Fruit fly (Drosophila melanogaster) whole organism, embryonic: ENCODE measurements around the gene Calr.

Source experiments
- CG10366 ChIP-seq: fragments of 200-800 bp; sonication (Bioruptor generic); IDR thresholded peaks from 2 replicates; pipeline ENCODE4 v1.3.6; 2022; ENCODE audit warnings: missing biosample characterization, missing genetic modification characterization
- CG12155 ChIP-seq: fragments of 200-800 bp; sonication (Bioruptor generic); optimal IDR thresholded peaks from 3 replicates; lab custom pipeline; 2016; ENCODE audit warnings: missing biosample characterization, missing genetic modification characterization
- CG12299 ChIP-seq: fragments of 200-800 bp; sonication (Bioruptor generic); optimal IDR thresholded peaks from 2 replicates; lab custom pipeline; 2018; ENCODE audit warnings: missing biosample characterization, mild to moderate bottlenecking, missing genetic modification characterization
- CG1233 ChIP-seq: fragments of 200-800 bp; sonication (Bioruptor generic); optimal IDR thresholded peaks from 4 replicates; lab custom pipeline; 2018; ENCODE audit warnings: missing biosample characterization, mild to moderate bottlenecking, missing genetic modification characterization
- CG12659 ChIP-seq: fragments of 200-800 bp; sonication (Bioruptor generic); optimal IDR thresholded peaks from 3 replicates; lab custom pipeline; 2017; ENCODE audit warnings: mild to moderate bottlenecking, missing biosample characterization, missing genetic modification reagents, missing genetic modification characterization
- CG12769 ChIP-seq: fragments of 200-800 bp; sonication (Bioruptor generic); optimal IDR thresholded peaks from 2 replicates; lab custom pipeline; 2019; ENCODE audit warnings: missing biosample characterization, mild to moderate bottlenecking, missing genetic modification characterization, moderate library complexity
- CG13424 ChIP-seq: fragments of 200-800 bp; sonication (Bioruptor generic); optimal IDR thresholded peaks from 2 replicates; lab custom pipeline; 2019; ENCODE audit warnings: missing biosample characterization, mild to moderate bottlenecking, missing genetic modification characterization, moderate library complexity
- CG13894 ChIP-seq: fragments of 200-800 bp; sonication (Bioruptor generic); optimal IDR thresholded peaks from 3 replicates; lab custom pipeline; 2018; ENCODE audit warnings: missing biosample characterization, mild to moderate bottlenecking, missing genetic modification characterization, moderate library complexity
- CG14710 ChIP-seq: fragments of 200-800 bp; sonication (Bioruptor generic); optimal IDR thresholded peaks from 3 replicates; lab custom pipeline; 2019; ENCODE audit warnings: missing biosample characterization, mild to moderate bottlenecking, missing genetic modification characterization, moderate library complexity
- CG15479 ChIP-seq: fragments of 200-800 bp; sonication (Bioruptor generic); optimal IDR thresholded peaks from 3 replicates; lab custom pipeline; 2019; ENCODE audit warnings: missing biosample characterization, mild to moderate bottlenecking, missing genetic modification characterization, moderate library complexity
- CG16779 ChIP-seq: fragments of 200-800 bp; sonication (Bioruptor generic); IDR thresholded peaks from 2 replicates; pipeline ENCODE4 v1.3.6; 2022; ENCODE audit warnings: missing biosample characterization, missing genetic modification characterization
- CG1792 ChIP-seq: fragments of 200-800 bp; sonication (Bioruptor generic); optimal IDR thresholded peaks from 2 replicates; lab custom pipeline; 2016; ENCODE audit warnings: missing biosample characterization, missing genetic modification characterization
- CG2120 ChIP-seq: fragments of 200-800 bp; sonication (Bioruptor generic); optimal IDR thresholded peaks from 3 replicates; lab custom pipeline; 2016; ENCODE audit warnings: missing biosample characterization, missing genetic modification characterization
- CG2678 ChIP-seq: fragments of 200-800 bp; sonication (Bioruptor generic); optimal IDR thresholded peaks from 3 replicates; lab custom pipeline; 2019; ENCODE audit warnings: missing biosample characterization, mild to moderate bottlenecking, missing genetic modification characterization, moderate library complexity
- CG30403 ChIP-seq: fragments of 200-800 bp; sonication (Bioruptor generic); optimal IDR thresholded peaks from 3 replicates; lab custom pipeline; 2016; ENCODE audit warnings: missing biosample characterization, missing genetic modification characterization
- CG4328 ChIP-seq: fragments of 200-800 bp; sonication (Bioruptor generic); optimal IDR thresholded peaks from 3 replicates; lab custom pipeline; 2017; ENCODE audit warnings: missing biosample characterization, missing genetic modification reagents, missing genetic modification characterization
- CG4730 ChIP-seq: fragments of 200-800 bp; sonication (Bioruptor generic); IDR thresholded peaks from 2 replicates; pipeline ENCODE4 v1.3.6; 2022; ENCODE audit warnings: missing biosample characterization, missing genetic modification characterization
- CG6683 ChIP-seq: fragments of 200-800 bp; sonication (Bioruptor generic); optimal IDR thresholded peaks from 2 replicates; lab custom pipeline; 2017; ENCODE audit warnings: missing biosample characterization, mild to moderate bottlenecking, missing genetic modification characterization, missing genetic modification reagents
- CG6765 ChIP-seq: fragments of 200-800 bp; sonication (Bioruptor generic); optimal IDR thresholded peaks from 3 replicates; lab custom pipeline; 2017; ENCODE audit warnings: missing biosample characterization, mild to moderate bottlenecking, missing genetic modification characterization
- CG9609 ChIP-seq: fragments of 200-800 bp; sonication (Bioruptor generic); optimal IDR thresholded peaks from 3 replicates; lab custom pipeline; 2016; ENCODE audit warnings: missing biosample characterization, missing genetic modification characterization
- CkIIα-i1 ChIP-seq: fragments of 200-800 bp; sonication (Bioruptor generic); IDR thresholded peaks from 2 replicates; pipeline ENCODE4 v1.3.6; 2022; ENCODE audit warnings: missing biosample characterization, missing genetic modification characterization
- Gsc ChIP-seq: fragments of 200-800 bp; sonication (Bioruptor generic); IDR thresholded peaks from 2 replicates; pipeline ENCODE4 v1.3.6; 2022; ENCODE audit warnings: missing biosample characterization, missing genetic modification characterization
- H2.0 ChIP-seq: fragments of 200-800 bp; sonication (Bioruptor generic); IDR thresholded peaks from 2 replicates; pipeline ENCODE4 v1.3.6; 2022; ENCODE audit warnings: missing biosample characterization, missing genetic modification characterization
- HLH54F ChIP-seq: fragments of 200-800 bp; sonication (Bioruptor generic); optimal IDR thresholded peaks from 3 replicates; lab custom pipeline; 2016; ENCODE audit warnings: missing biosample characterization, missing genetic modification characterization
- Hr51 ChIP-seq, 2 experiments: fragments of 200-800 bp; sonication (Bioruptor generic); optimal IDR thresholded peaks; 2 replicates in 1 of 2; 3 replicates in 1 of 2; lab custom pipeline; 2016 to 2018; ENCODE audit warnings: missing biosample characterization in 2 of 2, missing genetic modification characterization in 2 of 2, mild to moderate bottlenecking in 1 of 2, moderate library complexity in 1 of 2
- Max ChIP-seq: fragments of 200-800 bp; sonication (Bioruptor generic); optimal IDR thresholded peaks from 2 replicates; lab custom pipeline; 2016; ENCODE audit warnings: missing biosample characterization, mild to moderate bottlenecking, missing genetic modification characterization
- Meics ChIP-seq: fragments of 200-800 bp; sonication (Bioruptor generic); optimal IDR thresholded peaks from 2 replicates; lab custom pipeline; 2017; ENCODE audit warnings: missing biosample characterization, mild to moderate bottlenecking, missing genetic modification characterization
- Myb ChIP-seq: fragments of 200-800 bp; sonication (Bioruptor generic); optimal IDR thresholded peaks from 2 replicates; lab custom pipeline; 2016; ENCODE audit warnings: missing biosample characterization, missing genetic modification characterization
- NC2β ChIP-seq: fragments of 200-800 bp; sonication (Bioruptor generic); optimal IDR thresholded peaks from 2 replicates; lab custom pipeline; 2016; ENCODE audit warnings: missing biosample characterization, missing genetic modification characterization
- Ptx1 ChIP-seq: fragments of 200-800 bp; sonication (Bioruptor generic); IDR thresholded peaks from 2 replicates; pipeline ENCODE4 v1.3.6; 2022; ENCODE audit warnings: missing biosample characterization, missing genetic modification characterization
- Stat92E ChIP-seq, 3 experiments: fragments of >200 bp in 2 of 3; fragments of 200-800 bp in 1 of 3; sonication (Bioruptor generic) in 1 of 3; optimal IDR thresholded peaks; 2 replicates each; lab custom pipeline; 2017 to 2019; ENCODE audit warnings: missing biosample characterization in 3 of 3, missing genetic modification characterization in 3 of 3, mild to moderate bottlenecking in 1 of 3, moderate library complexity in 1 of 3
- az2 ChIP-seq: fragments of 200-800 bp; sonication (Bioruptor generic); optimal IDR thresholded peaks from 3 replicates; lab custom pipeline; 2016; ENCODE audit warnings: missing biosample characterization, missing genetic modification characterization
- btn ChIP-seq: fragments of 200-800 bp; sonication (Bioruptor generic); optimal IDR thresholded peaks from 2 replicates; lab custom pipeline; 2016; ENCODE audit warnings: missing biosample characterization, missing genetic modification characterization
- cas ChIP-seq: fragments of 200-800 bp; sonication (Bioruptor generic); IDR thresholded peaks from 2 replicates; pipeline ENCODE4 v1.3.6; 2022; ENCODE audit warnings: missing biosample characterization, missing genetic modification characterization
- crc ChIP-seq: fragments of 200-800 bp; sonication (Bioruptor generic); optimal IDR thresholded peaks from 2 replicates; lab custom pipeline; 2016; ENCODE audit warnings: missing biosample characterization, missing genetic modification characterization
- crp ChIP-seq, 2 experiments: fragments of 200-800 bp; sonication (Bioruptor generic); optimal IDR thresholded peaks; 2 replicates in 1 of 2; 3 replicates in 1 of 2; lab custom pipeline; 2017; ENCODE audit warnings: missing biosample characterization in 2 of 2, missing genetic modification characterization in 2 of 2, mild to moderate bottlenecking in 1 of 2, moderate library complexity in 1 of 2
- danr ChIP-seq: fragments of 200-800 bp; sonication (Bioruptor generic); IDR thresholded peaks from 2 replicates; pipeline ENCODE4 v1.3.6; 2022; ENCODE audit warnings: missing biosample characterization, missing genetic modification characterization
- en ChIP-seq: fragments of 200-800 bp; sonication (Bioruptor generic); optimal IDR thresholded peaks from 2 replicates; lab custom pipeline; 2016; ENCODE audit warnings: missing biosample characterization, missing genetic modification characterization
- exex ChIP-seq: fragments of 200-800 bp; sonication (Bioruptor generic); optimal IDR thresholded peaks from 4 replicates; lab custom pipeline; 2018; ENCODE audit warnings: missing biosample characterization, mild to moderate bottlenecking, missing genetic modification characterization, moderate library complexity
- fru ChIP-seq: fragments of >200 bp; optimal IDR thresholded peaks from 2 replicates; lab custom pipeline; 2017
- hbn ChIP-seq: fragments of 200-800 bp; sonication (Bioruptor generic); IDR thresholded peaks from 2 replicates; pipeline ENCODE4 v1.3.6; 2022; ENCODE audit warnings: missing biosample characterization, missing genetic modification characterization; ENCODE audit not compliant: partially characterized antibody
- ken ChIP-seq: fragments of 200-800 bp; sonication (Bioruptor generic); IDR thresholded peaks from 3 replicates; pipeline ENCODE4 v1.3.6; 2022; ENCODE audit warnings: missing biosample characterization, missing genetic modification characterization
- lab ChIP-seq: fragments of 200-800 bp; sonication (Bioruptor generic); optimal IDR thresholded peaks from 3 replicates; lab custom pipeline; 2017; ENCODE audit warnings: missing biosample characterization, missing genetic modification characterization, mild to moderate bottlenecking, moderate library complexity, missing genetic modification reagents
- pita ChIP-seq: fragments of 200-800 bp; sonication (Bioruptor generic); optimal IDR thresholded peaks from 2 replicates; lab custom pipeline; 2017; ENCODE audit warnings: missing biosample characterization, mild to moderate bottlenecking, missing genetic modification characterization
- rib ChIP-seq: fragments of 200-800 bp; sonication (Bioruptor generic); IDR thresholded peaks from 2 replicates; pipeline ENCODE4 v1.3.6; 2022; ENCODE audit warnings: missing biosample characterization, missing genetic modification characterization
- slbo ChIP-seq: fragments of 200-800 bp; sonication (Bioruptor generic); IDR thresholded peaks from 2 replicates; pipeline ENCODE4 v1.3.6; 2022; ENCODE audit warnings: missing biosample characterization, missing genetic modification characterization
- ssp ChIP-seq: fragments of 200-800 bp; sonication (Bioruptor generic); IDR thresholded peaks from 2 replicates; pipeline ENCODE4 v1.3.6; 2022; ENCODE audit warnings: missing biosample characterization, missing genetic modification characterization
- stwl ChIP-seq: fragments of 200-800 bp; sonication (Bioruptor generic); optimal IDR thresholded peaks from 3 replicates; lab custom pipeline; 2018; ENCODE audit warnings: missing biosample characterization, mild to moderate bottlenecking, missing genetic modification characterization, moderate library complexity
- vvl ChIP-seq: fragments of 200-800 bp; sonication (Bioruptor generic); IDR thresholded peaks from 2 replicates; pipeline ENCODE4 v1.3.6; 2022; ENCODE audit warnings: missing biosample characterization, missing genetic modification characterization
- zf30C ChIP-seq: fragments of 200-800 bp; sonication (Bioruptor generic); optimal IDR thresholded peaks from 3 replicates; lab custom pipeline; 2018; ENCODE audit warnings: missing biosample characterization, mild to moderate bottlenecking, missing genetic modification characterization

Calr gene

dm6 chr3R:9626880-9627401 is 3.7 kb downstream of the Calr start, which contains the start of the genes CG9427 and CG8319 (continued):
- TF ChIP-seq CkIIα-i1 (GFP tag; lab: Robert Waterston, UW) (no peak), CG12769 (tag; lab: Kevin White, UChicago) (peak; percentile 37), CG4730 (GFP tag; lab: Robert Waterston, UW) (no peak), CG1233 (GFP tag; lab: Kevin White, UChicago) (peak; percentile 48), CG12299 (tag; lab: Kevin White, UChicago) (peak; percentile 77), CG15479 (GFP tag; lab: Kevin White, UChicago) (no peak), fru (lab: Kevin White, UChicago) (no peak), danr (GFP tag; lab: Robert Waterston, UW) (no peak), CG10366 (GFP tag; lab: Robert Waterston, UW) (0 out of 2 replicates have a peak, but pooled peaks have one; percentile 47), NC2β (GFP tag; lab: Kevin White, UChicago) (peak; percentile 28), CG6683 (GFP tag; lab: Kevin White, UChicago) (no peak), zf30C (GFP tag; lab: Kevin White, UChicago) (no peak), CG1792 (GFP tag; lab: Kevin White, UChicago) (no peak), Max (GFP tag; lab: Kevin White, UChicago) (peak; percentile 63), H2.0 (GFP tag; lab: Robert Waterston, UW) (peak; percentile 18; the same call in 1 of the 2 replicates), cas (GFP tag; lab: Robert Waterston, UW) (no peak), btn (GFP tag; lab: Kevin White, UChicago) (no peak), HLH54F (peak; percentile 60), CG16779 (GFP tag; lab: Robert Waterston, UW) (no peak), Meics (GFP tag; lab: Kevin White, UChicago) (peak; percentile 43), en (GFP tag; lab: Kevin White, UChicago) (peak; percentile 10), CG2120 (peak; percentile 83), ken (GFP tag; lab: Robert Waterston, UW) (0 out of 3 replicates have a peak, but pooled peaks have one; percentile 22), stwl (tag; lab: Kevin White, UChicago) (peak; percentile 71), ssp (GFP tag; lab: Robert Waterston, UW) (peak; percentile 56), crp (GFP tag; optimal IDR thresholded peaks at IDR 0.05; lab: Kevin White, UChicago) (no peak), Hr51 (GFP tag; optimal IDR thresholded peaks at IDR 0.05; lab: Kevin White, UChicago) (peak; percentile 56 to 63), CG6765 (GFP tag; lab: Kevin White, UChicago) (no peak), CG9609 (GFP tag; lab: Kevin White, UChicago) (peak; percentile 47), az2 (peak; percentile 51), pita (GFP tag; lab: Kevin White, UChicago) (no peak), CG30403 (GFP tag; lab: Kevin White, UChicago) (peak; percentile 81), exex (tag; lab: Kevin White, UChicago) (peak; percentile 38), CG12155 (GFP tag; lab: Kevin White, UChicago) (peak; percentile 74), hbn (GFP tag; lab: Robert Waterston, UW) (peak; percentile 86), CG14710 (tag; lab: Kevin White, UChicago) (peak; percentile 85), Myb (GFP tag; lab: Kevin White, UChicago) (peak; percentile 67), Ptx1 (GFP tag; lab: Robert Waterston, UW) (peak; percentile 67), crc (GFP tag; lab: Kevin White, UChicago) (no peak), rib (GFP tag; lab: Robert Waterston, UW) (no peak), CG12659 (GFP tag; lab: Kevin White, UChicago) (peak; percentile 71), CG4328 (no peak), CG2678 (tag; lab: Kevin White, UChicago) (peak; percentile 67), slbo (GFP tag; lab: Robert Waterston, UW) (peak; percentile 66), CG13424 (tag; lab: Kevin White, UChicago) (peak; percentile 70), Gsc (no peak), Stat92E (GFP tag; optimal IDR thresholded peaks at IDR 0.05; lab: Kevin White, UChicago) (peak in 1 of 3 experiments; percentile 31), CG13894 (tag; lab: Kevin White, UChicago) (peak; percentile 64), lab (GFP tag; lab: Kevin White, UChicago) (peak; percentile 53), vvl (GFP tag; lab: Robert Waterston, UW) (peak; percentile 66)
